Worm (Caenorhabditis elegans): Measurements from ENCODE around the gene C56G3.2.

- TF ChIP-seq aly-2 (tag; optimal IDR thresholded peaks at IDR 0.05) (no peak), unc-39 (tag; optimal IDR thresholded peaks at IDR 0.05) (no peak), pha-4 (GFP tag; IDR thresholded peaks at IDR 0.05) (no peak), pha-4 (tag; optimal IDR thresholded peaks at IDR 0.05) (no peak), fkh-10 (GFP tag; optimal IDR thresholded peaks at IDR 0.05) (no peak), zfp-3 (GFP tag; conservative IDR thresholded peaks at IDR 0.05) (no peak), ceh-28 (tag; optimal IDR thresholded peaks at IDR 0.05) (no peak)
These were observed 43.7 kb downstream of the C56G3.2 start for ce11 chrX:7409030-7409429.
